Fruit fly (Drosophila melanogaster) whole organism, wandering third instar larva: ENCODE data around the gene CSN8.

ENCODE experiments used
- CG32264 ChIP-seq: fragments of 200-800 bp; sonication (Bioruptor generic); optimal IDR thresholded peaks from 2 replicates; lab custom pipeline; 2016; ENCODE audit warnings: missing biosample characterization, missing genetic modification characterization
- CG9705 ChIP-seq: fragments of 200-800 bp; sonication (Bioruptor generic); optimal IDR thresholded peaks from 2 replicates; lab custom pipeline; 2018; ENCODE audit warnings: missing biosample characterization, mild to moderate bottlenecking, missing genetic modification characterization
- CrebA ChIP-seq: fragments of 200-800 bp; sonication (Bioruptor generic); optimal IDR thresholded peaks from 2 replicates; lab custom pipeline; 2016; ENCODE audit warnings: missing biosample characterization, mild to moderate bottlenecking, missing genetic modification characterization, borderline replicate concordance
- Dfd ChIP-seq: fragments of >200 bp; optimal IDR thresholded peaks from 2 replicates; lab custom pipeline; 2017; ENCODE audit warnings: missing biosample characterization, missing genetic modification characterization
- Dif ChIP-seq: fragments of 200-275, 200-300 bp; sonication (Bioruptor generic); optimal IDR thresholded peaks from 2 replicates; lab custom pipeline; 2018; ENCODE audit warnings: missing biosample characterization, missing genetic modification characterization; ENCODE audit not compliant: partially characterized antibody
- GATAd ChIP-seq: sonication (Bioruptor generic); optimal IDR thresholded peaks from 2 replicates; lab custom pipeline; 2016; ENCODE audit warnings: missing biosample characterization, missing genetic modification characterization
- HLH106 ChIP-seq: fragments of 200-800 bp; optimal IDR thresholded peaks from 3 replicates; lab custom pipeline; 2019; ENCODE audit warnings: missing biosample characterization, mild to moderate bottlenecking, missing genetic modification characterization, moderate library complexity
- Hnf4 ChIP-seq: fragments of 200-800 bp; sonication (Bioruptor generic); optimal IDR thresholded peaks from 2 replicates; lab custom pipeline; 2016; ENCODE audit warnings: missing biosample characterization, mild to moderate bottlenecking, missing genetic modification characterization
- Hr78 ChIP-seq: fragments of >200 bp; optimal IDR thresholded peaks from 2 replicates; lab custom pipeline; 2017; ENCODE audit warnings: missing biosample characterization, missing genetic modification characterization
- Hr83 ChIP-seq: fragments of 200-300 bp; sonication (Bioruptor generic); optimal IDR thresholded peaks from 2 replicates; lab custom pipeline; 2016; ENCODE audit warnings: missing biosample characterization, mild to moderate bottlenecking, missing genetic modification characterization, moderate library complexity; ENCODE audit not compliant: poor library complexity, severe bottlenecking
- Mio ChIP-seq: sonication (Bioruptor generic); optimal IDR thresholded peaks from 2 replicates; lab custom pipeline; 2016; ENCODE audit warnings: missing biosample characterization, missing genetic modification characterization
- Myc ChIP-seq: fragments of >200 bp; optimal IDR thresholded peaks from 2 replicates; lab custom pipeline; 2017
- N ChIP-seq: fragments of >200 bp; optimal IDR thresholded peaks from 2 replicates; lab custom pipeline; 2018; ENCODE audit warnings: missing biosample characterization, missing external identifiers, missing genetic modification characterization
- OdsH ChIP-seq: fragments of 200-800 bp; sonication (Bioruptor generic); optimal IDR thresholded peaks from 2 replicates; lab custom pipeline; 2016; ENCODE audit warnings: missing biosample characterization, mild to moderate bottlenecking, missing genetic modification characterization
- Rel ChIP-seq, 2 experiments: fragments of 200-800 bp; sonication (Bioruptor generic) in 1 of 2; optimal IDR thresholded peaks; 2 replicates in 1 of 2; 3 replicates in 1 of 2; lab custom pipeline; 2016 to 2019; ENCODE audit warnings: mild to moderate bottlenecking in 2 of 2, missing biosample characterization in 2 of 2, missing genetic modification characterization in 2 of 2, moderate library complexity in 1 of 2
- Sp1 ChIP-seq: fragments of 200-800 bp; sonication (Bioruptor generic); optimal IDR thresholded peaks from 3 replicates; lab custom pipeline; 2019; ENCODE audit warnings: missing biosample characterization, mild to moderate bottlenecking, missing genetic modification characterization, moderate library complexity
- Vsx2 ChIP-seq: fragments of 200-300, 225-300 bp; sonication (Bioruptor generic); optimal IDR thresholded peaks from 2 replicates; lab custom pipeline; 2018; ENCODE audit warnings: missing biosample characterization, missing genetic modification characterization; ENCODE audit not compliant: partially characterized antibody
- br ChIP-seq: fragments of 200-800 bp; sonication (Bioruptor generic); optimal IDR thresholded peaks from 2 replicates; lab custom pipeline; 2016; ENCODE audit warnings: missing biosample characterization, missing genetic modification characterization
- dl ChIP-seq, 2 experiments: fragments of 175-275, 200-275 bp in 1 of 2; fragments of 200-275 bp in 1 of 2; sonication (Bioruptor generic); optimal IDR thresholded peaks; lab custom pipeline; 2018; ENCODE audit warnings: mild to moderate bottlenecking in 2 of 2, missing biosample characterization in 2 of 2, missing genetic modification characterization in 2 of 2, moderate library complexity in 2 of 2; ENCODE audit not compliant: partially characterized antibody in 2 of 2, insufficient read depth in 1 of 2
- dmrt93B ChIP-seq: fragments of 200-800 bp; sonication (Bioruptor generic); optimal IDR thresholded peaks from 2 replicates; lab custom pipeline; 2018; ENCODE audit warnings: missing biosample characterization, mild to moderate bottlenecking, missing genetic modification characterization
- dsf ChIP-seq: sonication (Bioruptor generic); optimal IDR thresholded peaks from 2 replicates; lab custom pipeline; 2016; ENCODE audit warnings: missing biosample characterization, missing genetic modification characterization, borderline replicate concordance
- ey ChIP-seq: fragments of 200-800 bp; sonication (Bioruptor generic); optimal IDR thresholded peaks from 2 replicates; lab custom pipeline; 2016; ENCODE audit warnings: missing biosample characterization, missing genetic modification characterization
- foxo ChIP-seq, 2 experiments: fragments of 200-800 bp; sonication (Bioruptor generic); optimal IDR thresholded peaks; 2 replicates in 1 of 2; 3 replicates in 1 of 2; lab custom pipeline; 2016 to 2017; ENCODE audit warnings: missing biosample characterization in 2 of 2, missing genetic modification characterization in 2 of 2
- fru ChIP-seq: fragments of 200-800 bp; sonication (Bioruptor generic); optimal IDR thresholded peaks from 3 replicates; lab custom pipeline; 2016; ENCODE audit warnings: missing biosample characterization, mild to moderate bottlenecking, missing genetic modification characterization
- h ChIP-seq: fragments of 200-800 bp; sonication (Bioruptor generic); optimal IDR thresholded peaks from 3 replicates; lab custom pipeline; 2016; ENCODE audit warnings: missing biosample characterization, mild to moderate bottlenecking, missing genetic modification characterization
- lola ChIP-seq: fragments of >200 bp; optimal IDR thresholded peaks from 2 replicates; lab custom pipeline; 2017; ENCODE audit warnings: missing biosample characterization, missing genetic modification characterization
- psq ChIP-seq: fragments of 200-800 bp; sonication (Bioruptor generic); optimal IDR thresholded peaks from 3 replicates; lab custom pipeline; 2017; ENCODE audit warnings: missing biosample characterization, mild to moderate bottlenecking, missing genetic modification characterization, moderate library complexity
- rgr ChIP-seq: fragments of 200-800 bp; sonication (Bioruptor generic); optimal IDR thresholded peaks from 3 replicates; lab custom pipeline; 2016; ENCODE audit warnings: missing biosample characterization, mild to moderate bottlenecking, missing genetic modification characterization
- sage ChIP-seq: fragments of 200-800 bp; sonication (Bioruptor generic); optimal IDR thresholded peaks from 2 replicates; lab custom pipeline; 2016; ENCODE audit warnings: missing biosample characterization, mild to moderate bottlenecking, missing genetic modification characterization
- sv ChIP-seq: fragments of 200-800 bp; sonication (Bioruptor generic); optimal IDR thresholded peaks from 3 replicates; lab custom pipeline; 2016; ENCODE audit warnings: missing biosample characterization, missing genetic modification characterization
- usp ChIP-seq: fragments of >200 bp; optimal IDR thresholded peaks from 2 replicates; lab custom pipeline; 2017; ENCODE audit warnings: missing biosample characterization, missing genetic modification characterization
- woc ChIP-seq: sonication (Bioruptor generic); optimal IDR thresholded peaks from 2 replicates; lab custom pipeline; 2016; ENCODE audit warnings: missing biosample characterization, mild to moderate bottlenecking, missing genetic modification characterization

Gene CSN8

DNA sequence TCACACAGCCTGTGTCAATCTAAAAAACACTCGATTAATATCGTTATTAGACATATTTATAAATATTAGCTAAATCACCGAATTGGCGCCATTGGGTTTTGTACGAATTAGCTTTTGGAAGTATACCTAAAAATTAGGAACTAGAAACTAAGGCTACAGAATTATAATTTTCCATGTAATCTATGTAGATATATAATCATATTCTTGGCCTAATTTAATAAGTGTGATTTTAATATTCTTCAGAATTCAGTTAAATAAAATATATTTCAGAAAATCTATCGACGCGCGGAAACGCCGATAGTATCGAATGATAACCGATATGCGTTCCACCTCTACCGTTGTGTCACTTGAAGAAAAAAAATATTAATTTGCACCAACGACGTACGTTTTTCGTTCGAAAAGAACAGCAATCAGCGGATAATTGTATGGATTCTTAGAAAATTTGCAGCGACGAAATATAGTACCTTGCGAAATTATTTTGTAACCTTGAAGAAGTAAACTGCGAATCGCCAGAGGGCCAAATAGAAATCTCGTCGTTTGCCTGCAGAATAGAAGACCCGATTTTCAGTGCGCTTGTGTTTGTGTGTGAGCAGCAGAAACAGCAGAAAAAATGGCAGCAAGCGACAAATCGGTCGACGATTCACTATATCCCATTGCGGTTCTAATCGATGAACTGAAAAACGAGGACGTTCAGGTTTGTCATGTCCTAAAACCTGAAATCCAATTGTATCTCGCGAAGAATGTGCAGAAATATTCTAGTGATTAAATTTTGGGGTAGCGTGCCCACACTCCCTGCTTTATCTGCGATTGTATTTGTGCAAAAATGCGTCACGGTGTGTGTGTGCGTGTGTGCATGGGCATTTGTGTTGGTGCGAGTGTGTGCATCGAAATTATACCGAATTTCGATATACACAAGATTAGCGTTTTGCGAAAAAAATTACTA lies 1.3 kb downstream of the CSN8 start, which contains the start of gene Pp2A-29B (continued):
- TF ChIP-seq GATAd (GFP tag; lab: Kevin White, UChicago) = no peak
- peak in 1 of 2 experiments; percentile 23 for TF ChIP-seq foxo (GFP tag; optimal IDR thresholded peaks at IDR 0.05; lab: Kevin White, UChicago)
- no peak for TF ChIP-seq OdsH
- peak; percentile 54 for TF ChIP-seq dsf (GFP tag; lab: Kevin White, UChicago)
- TF ChIP-seq Hr83 (GFP tag; lab: Kevin White, UChicago) = no peak
- no peak for TF ChIP-seq usp
- TF ChIP-seq br (GFP tag; lab: Kevin White, UChicago) = no peak
- TF ChIP-seq rgr (GFP tag; lab: Kevin White, UChicago) = peak; percentile 38

dm6 chr2L:8370364-8371326 lies 6.0 kb downstream of the CSN8 start, which contains the start of gene CG17292:
Gene CG17292, plus strand, starts transcription at chr2L:8370454.
- TF ChIP-seq rgr (GFP tag; lab: Kevin White, UChicago) (peak; percentile 49), foxo (GFP tag; optimal IDR thresholded peaks at IDR 0.05; lab: Kevin White, UChicago) (peak in 1 of 2 experiments; percentile 17), woc (GFP tag; lab: Kevin White, UChicago) (no peak), Sp1 (GFP tag; lab: Kevin White, UChicago) (no peak), sage (no peak), Dif (peak; percentile 87), Myc (lab: Kevin White, UChicago) (no peak), lola (GFP tag; lab: Kevin White, UChicago) (no peak), Hnf4 (peak; percentile 55), CG32264 (no peak), dsf (GFP tag; lab: Kevin White, UChicago) (no peak), dmrt93B (GFP tag; lab: Kevin White, UChicago) (no peak), OdsH (peak; percentile 68), Hr78 (GFP tag; lab: Kevin White, UChicago) (no peak), psq (GFP tag; lab: Kevin White, UChicago) (no peak), h (GFP tag; lab: Kevin White, UChicago) (peak; percentile 41), Vsx2 (GFP tag; lab: Kevin White, UChicago) (peak; percentile 98), N (GFP tag; lab: Kevin White, UChicago) (no peak), ey (GFP tag; lab: Kevin White, UChicago) (no peak), Rel (GFP tag; optimal IDR thresholded peaks at IDR 0.05; lab: Kevin White, UChicago) (no peak), Rel (tag; optimal IDR thresholded peaks at IDR 0.05; lab: Kevin White, UChicago) (peak; percentile 48), Hr83 (GFP tag; lab: Kevin White, UChicago) (peak; percentile 3), br (GFP tag; lab: Kevin White, UChicago) (peak; percentile 15)

DNA sequence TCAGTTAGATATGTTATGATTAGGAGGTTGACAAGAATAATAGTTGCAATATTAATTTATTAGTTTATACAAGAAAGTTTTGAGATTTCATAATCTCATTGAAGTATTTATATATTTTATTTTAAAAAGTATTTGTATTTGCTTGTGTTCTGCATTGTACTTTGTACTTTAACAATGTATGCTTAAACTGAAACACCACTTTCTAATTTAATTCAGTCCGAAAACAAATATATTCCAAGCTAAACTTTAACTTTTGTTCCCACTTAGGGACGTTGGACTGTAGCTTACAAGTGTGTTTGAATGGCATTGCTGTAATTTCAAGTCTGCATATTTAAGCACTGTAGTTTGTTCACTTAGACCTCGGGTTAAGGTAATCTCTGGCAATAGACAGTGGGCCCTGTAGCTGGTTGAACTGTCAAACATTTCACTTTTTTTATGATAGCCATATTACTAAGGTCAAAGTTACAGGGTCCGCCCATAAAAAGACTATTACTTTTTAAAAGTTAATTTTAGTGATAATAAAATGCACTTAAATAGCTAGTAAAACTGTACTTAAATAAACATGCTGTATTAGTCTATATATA lies 6.8 kb downstream of the CSN8 start:
- no peak for TF ChIP-seq Dfd
- no peak for TF ChIP-seq rgr (GFP tag; lab: Kevin White, UChicago)
- no peak for TF ChIP-seq Sp1 (GFP tag; lab: Kevin White, UChicago)
- TF ChIP-seq Myc (lab: Kevin White, UChicago) = no peak
- no peak for TF ChIP-seq fru (GFP tag; lab: Kevin White, UChicago)
- TF ChIP-seq CG9705 (GFP tag; lab: Kevin White, UChicago) = no peak
- TF ChIP-seq CrebA (GFP tag; lab: Kevin White, UChicago) = no peak
- TF ChIP-seq usp = no peak
- TF ChIP-seq br (GFP tag; lab: Kevin White, UChicago) = no peak
- no peak for TF ChIP-seq Hr83 (GFP tag; lab: Kevin White, UChicago)
- TF ChIP-seq sv (GFP tag; lab: Kevin White, UChicago) = no peak
- no peak for TF ChIP-seq Mio (GFP tag; lab: Kevin White, UChicago)
- TF ChIP-seq GATAd (GFP tag; lab: Kevin White, UChicago) = no peak
- no peak for TF ChIP-seq psq (GFP tag; lab: Kevin White, UChicago)
- TF ChIP-seq Vsx2 (GFP tag; lab: Kevin White, UChicago) = no peak
- TF ChIP-seq Rel (GFP tag; optimal IDR thresholded peaks at IDR 0.05; lab: Kevin White, UChicago) = no peak
- TF ChIP-seq Rel (tag; optimal IDR thresholded peaks at IDR 0.05; lab: Kevin White, UChicago) = no peak
- TF ChIP-seq CG32264 = no peak
- TF ChIP-seq dl (GFP tag; optimal IDR thresholded peaks at IDR 0.05; lab: Kevin White, UChicago; ENCODE audit: insufficient read depth in 1 of 2, partially characterized antibody in 2 of 2) = no peak
- no peak for TF ChIP-seq HLH106 (tag; lab: Kevin White, UChicago)
